Fruit fly (Drosophila melanogaster) whole organism, wandering third instar larva: Measurements from ENCODE around the gene CG11905.

Source experiments
- Abd-B ChIP-seq: fragments of >200 bp; optimal IDR thresholded peaks from 2 replicates; lab custom pipeline; 2017; ENCODE audit warnings: missing biosample characterization, missing genetic modification characterization
- CG9705 ChIP-seq: fragments of 200-800 bp; sonication (Bioruptor generic); optimal IDR thresholded peaks from 2 replicates; lab custom pipeline; 2018; ENCODE audit warnings: missing biosample characterization, mild to moderate bottlenecking, missing genetic modification characterization
- CrebA ChIP-seq: fragments of 200-800 bp; sonication (Bioruptor generic); optimal IDR thresholded peaks from 2 replicates; lab custom pipeline; 2016; ENCODE audit warnings: missing biosample characterization, mild to moderate bottlenecking, missing genetic modification characterization, borderline replicate concordance
- Dfd ChIP-seq: fragments of >200 bp; optimal IDR thresholded peaks from 2 replicates; lab custom pipeline; 2017; ENCODE audit warnings: missing biosample characterization, missing genetic modification characterization
- Dif ChIP-seq: fragments of 200-275, 200-300 bp; sonication (Bioruptor generic); optimal IDR thresholded peaks from 2 replicates; lab custom pipeline; 2018; ENCODE audit warnings: missing biosample characterization, missing genetic modification characterization; ENCODE audit not compliant: partially characterized antibody
- GATAd ChIP-seq: sonication (Bioruptor generic); optimal IDR thresholded peaks from 2 replicates; lab custom pipeline; 2016; ENCODE audit warnings: missing biosample characterization, missing genetic modification characterization
- HLH106 ChIP-seq: fragments of 200-800 bp; optimal IDR thresholded peaks from 3 replicates; lab custom pipeline; 2019; ENCODE audit warnings: missing biosample characterization, mild to moderate bottlenecking, missing genetic modification characterization, moderate library complexity
- Hnf4 ChIP-seq: fragments of 200-800 bp; sonication (Bioruptor generic); optimal IDR thresholded peaks from 2 replicates; lab custom pipeline; 2016; ENCODE audit warnings: missing biosample characterization, mild to moderate bottlenecking, missing genetic modification characterization
- Hr78 ChIP-seq: fragments of >200 bp; optimal IDR thresholded peaks from 2 replicates; lab custom pipeline; 2017; ENCODE audit warnings: missing biosample characterization, missing genetic modification characterization
- Hr83 ChIP-seq: fragments of 200-300 bp; sonication (Bioruptor generic); optimal IDR thresholded peaks from 2 replicates; lab custom pipeline; 2016; ENCODE audit warnings: missing biosample characterization, mild to moderate bottlenecking, missing genetic modification characterization, moderate library complexity; ENCODE audit not compliant: poor library complexity, severe bottlenecking
- Mio ChIP-seq: sonication (Bioruptor generic); optimal IDR thresholded peaks from 2 replicates; lab custom pipeline; 2016; ENCODE audit warnings: missing biosample characterization, missing genetic modification characterization
- Myc ChIP-seq: fragments of >200 bp; optimal IDR thresholded peaks from 2 replicates; lab custom pipeline; 2017
- N ChIP-seq: fragments of >200 bp; optimal IDR thresholded peaks from 2 replicates; lab custom pipeline; 2018; ENCODE audit warnings: missing biosample characterization, missing external identifiers, missing genetic modification characterization
- OdsH ChIP-seq: fragments of 200-800 bp; sonication (Bioruptor generic); optimal IDR thresholded peaks from 2 replicates; lab custom pipeline; 2016; ENCODE audit warnings: missing biosample characterization, mild to moderate bottlenecking, missing genetic modification characterization
- Rel ChIP-seq, 2 experiments: fragments of 200-800 bp; sonication (Bioruptor generic) in 1 of 2; optimal IDR thresholded peaks; 2 replicates in 1 of 2; 3 replicates in 1 of 2; lab custom pipeline; 2016 to 2019; ENCODE audit warnings: mild to moderate bottlenecking in 2 of 2, missing biosample characterization in 2 of 2, missing genetic modification characterization in 2 of 2, moderate library complexity in 1 of 2
- Sp1 ChIP-seq: fragments of 200-800 bp; sonication (Bioruptor generic); optimal IDR thresholded peaks from 3 replicates; lab custom pipeline; 2019; ENCODE audit warnings: missing biosample characterization, mild to moderate bottlenecking, missing genetic modification characterization, moderate library complexity
- Vsx2 ChIP-seq: fragments of 200-300, 225-300 bp; sonication (Bioruptor generic); optimal IDR thresholded peaks from 2 replicates; lab custom pipeline; 2018; ENCODE audit warnings: missing biosample characterization, missing genetic modification characterization; ENCODE audit not compliant: partially characterized antibody
- br ChIP-seq: fragments of 200-800 bp; sonication (Bioruptor generic); optimal IDR thresholded peaks from 2 replicates; lab custom pipeline; 2016; ENCODE audit warnings: missing biosample characterization, missing genetic modification characterization
- brk ChIP-seq: fragments of 200-800 bp; sonication (Bioruptor generic); optimal IDR thresholded peaks from 2 replicates; lab custom pipeline; 2016; ENCODE audit warnings: missing biosample characterization, mild to moderate bottlenecking, missing genetic modification characterization
- dmrt93B ChIP-seq: fragments of 200-800 bp; sonication (Bioruptor generic); optimal IDR thresholded peaks from 2 replicates; lab custom pipeline; 2018; ENCODE audit warnings: missing biosample characterization, mild to moderate bottlenecking, missing genetic modification characterization
- dsf ChIP-seq: sonication (Bioruptor generic); optimal IDR thresholded peaks from 2 replicates; lab custom pipeline; 2016; ENCODE audit warnings: missing biosample characterization, missing genetic modification characterization, borderline replicate concordance
- ey ChIP-seq: fragments of 200-800 bp; sonication (Bioruptor generic); optimal IDR thresholded peaks from 2 replicates; lab custom pipeline; 2016; ENCODE audit warnings: missing biosample characterization, missing genetic modification characterization
- foxo ChIP-seq, 2 experiments: fragments of 200-800 bp; sonication (Bioruptor generic); optimal IDR thresholded peaks; 2 replicates in 1 of 2; 3 replicates in 1 of 2; lab custom pipeline; 2016 to 2017; ENCODE audit warnings: missing biosample characterization in 2 of 2, missing genetic modification characterization in 2 of 2
- fru ChIP-seq: fragments of 200-800 bp; sonication (Bioruptor generic); optimal IDR thresholded peaks from 3 replicates; lab custom pipeline; 2016; ENCODE audit warnings: missing biosample characterization, mild to moderate bottlenecking, missing genetic modification characterization
- h ChIP-seq: fragments of 200-800 bp; sonication (Bioruptor generic); optimal IDR thresholded peaks from 3 replicates; lab custom pipeline; 2016; ENCODE audit warnings: missing biosample characterization, mild to moderate bottlenecking, missing genetic modification characterization
- lola ChIP-seq: fragments of >200 bp; optimal IDR thresholded peaks from 2 replicates; lab custom pipeline; 2017; ENCODE audit warnings: missing biosample characterization, missing genetic modification characterization
- pan ChIP-seq: fragments of >200 bp; optimal IDR thresholded peaks from 2 replicates; lab custom pipeline; 2017
- psq ChIP-seq: fragments of 200-800 bp; sonication (Bioruptor generic); optimal IDR thresholded peaks from 3 replicates; lab custom pipeline; 2017; ENCODE audit warnings: missing biosample characterization, mild to moderate bottlenecking, missing genetic modification characterization, moderate library complexity
- rgr ChIP-seq: fragments of 200-800 bp; sonication (Bioruptor generic); optimal IDR thresholded peaks from 3 replicates; lab custom pipeline; 2016; ENCODE audit warnings: missing biosample characterization, mild to moderate bottlenecking, missing genetic modification characterization
- sv ChIP-seq: fragments of 200-800 bp; sonication (Bioruptor generic); optimal IDR thresholded peaks from 3 replicates; lab custom pipeline; 2016; ENCODE audit warnings: missing biosample characterization, missing genetic modification characterization
- tai ChIP-seq: sonication (Bioruptor generic); optimal IDR thresholded peaks from 2 replicates; lab custom pipeline; 2016; ENCODE audit warnings: missing biosample characterization, missing genetic modification characterization
- usp ChIP-seq: fragments of >200 bp; optimal IDR thresholded peaks from 2 replicates; lab custom pipeline; 2017; ENCODE audit warnings: missing biosample characterization, missing genetic modification characterization
- woc ChIP-seq: sonication (Bioruptor generic); optimal IDR thresholded peaks from 2 replicates; lab custom pipeline; 2016; ENCODE audit warnings: missing biosample characterization, mild to moderate bottlenecking, missing genetic modification characterization

Gene CG11905

dm6 chr3L:16981114-16981648 lies 45.8 kb upstream of the CG11905 start (continued):
- TF ChIP-seq Vsx2 (GFP tag; lab: Kevin White, UChicago) (no peak), h (GFP tag; lab: Kevin White, UChicago) (peak; percentile 73), Dfd (GFP tag; lab: Kevin White, UChicago) (no peak), Hr78 (GFP tag; lab: Kevin White, UChicago) (no peak)

dm6 chr3L:16978406-16978805 lies 43.1 kb upstream of the CG11905 start:
- TF ChIP-seq Vsx2 (GFP tag; lab: Kevin White, UChicago) (no peak), foxo (GFP tag; optimal IDR thresholded peaks at IDR 0.05; lab: Kevin White, UChicago) (no peak), Dfd (GFP tag; lab: Kevin White, UChicago) (no peak), Hnf4 (no peak), br (GFP tag; lab: Kevin White, UChicago) (no peak), Hr78 (GFP tag; lab: Kevin White, UChicago) (no peak), Myc (lab: Kevin White, UChicago) (no peak), dsf (GFP tag; lab: Kevin White, UChicago) (no peak), Abd-B (GFP tag; lab: Kevin White, UChicago) (no peak), h (GFP tag; lab: Kevin White, UChicago) (no peak), GATAd (GFP tag; lab: Kevin White, UChicago) (no peak), psq (no peak), Rel (GFP tag; optimal IDR thresholded peaks at IDR 0.05; lab: Kevin White, UChicago) (no peak), Rel (tag; optimal IDR thresholded peaks at IDR 0.05; lab: Kevin White, UChicago) (no peak), usp (no peak), brk (GFP tag; lab: Kevin White, UChicago) (no peak), HLH106 (no peak)
- TF ChIP-seq, all 38 proteins: peak for 0

dm6 chr3L:16977311-16977710 lies 42.0 kb upstream of the CG11905 start:
- TF ChIP-seq dmrt93B (GFP tag; lab: Kevin White, UChicago) (no peak), sv (GFP tag; lab: Kevin White, UChicago) (no peak), N (no peak), lola (no peak), Myc (lab: Kevin White, UChicago) (no peak), Mio (GFP tag; lab: Kevin White, UChicago) (no peak), Dfd (GFP tag; lab: Kevin White, UChicago) (no peak), Hnf4 (no peak), GATAd (GFP tag; lab: Kevin White, UChicago) (no peak), foxo (GFP tag; optimal IDR thresholded peaks at IDR 0.05; lab: Kevin White, UChicago) (no peak), pan (lab: Kevin White, UChicago) (no peak), Dif (GFP tag; lab: Kevin White, UChicago) (no peak), CrebA (GFP tag; lab: Kevin White, UChicago) (no peak)

dm6 chr3L:16975638-16976528 lies 40.5 kb upstream of the CG11905 start:
- peak; percentile 62 for TF ChIP-seq br (GFP tag; lab: Kevin White, UChicago)
- no peak for TF ChIP-seq pan (lab: Kevin White, UChicago)
- TF ChIP-seq Dfd (GFP tag; lab: Kevin White, UChicago), result peak; percentile 80
- peak; percentile 55 for TF ChIP-seq Sp1 (GFP tag; lab: Kevin White, UChicago)
- peak; percentile 18 for TF ChIP-seq Hr83 (GFP tag; lab: Kevin White, UChicago)
- no peak for TF ChIP-seq usp
- peak; percentile 43 for TF ChIP-seq h (GFP tag; lab: Kevin White, UChicago)
- peak; percentile 21 for TF ChIP-seq rgr (GFP tag; lab: Kevin White, UChicago)
- peak; percentile 69 for TF ChIP-seq woc (GFP tag; lab: Kevin White, UChicago)
- TF ChIP-seq Abd-B (GFP tag; lab: Kevin White, UChicago), result no peak
- TF ChIP-seq fru (GFP tag; lab: Kevin White, UChicago), result peak; percentile 72
- TF ChIP-seq tai, result peak; percentile 33
- peak; percentile 50 for TF ChIP-seq OdsH
- TF ChIP-seq ey, result peak; percentile 58
- TF ChIP-seq Hnf4, result peak; percentile 27
- no peak for TF ChIP-seq Rel (GFP tag; optimal IDR thresholded peaks at IDR 0.05; lab: Kevin White, UChicago)
- no peak for TF ChIP-seq Rel (tag; optimal IDR thresholded peaks at IDR 0.05; lab: Kevin White, UChicago)
- peak; percentile 54 for TF ChIP-seq dmrt93B (GFP tag; lab: Kevin White, UChicago)
- no peak for TF ChIP-seq Dif (GFP tag; lab: Kevin White, UChicago)
- TF ChIP-seq HLH106, result peak; percentile 55
- TF ChIP-seq brk (GFP tag; lab: Kevin White, UChicago), result peak; percentile 44
- TF ChIP-seq CG9705 (GFP tag; lab: Kevin White, UChicago), result peak; percentile 19
- TF ChIP-seq foxo (GFP tag; optimal IDR thresholded peaks at IDR 0.05; lab: Kevin White, UChicago), result peak in 1 of 2 experiments; percentile 68
- TF ChIP-seq psq, result peak; percentile 80
